Fruit fly (Drosophila melanogaster) Kc167 (cell line): ENCODE data around the gene Met75Cb.

ENCODE experiments used
- Myc ChIP-seq: fragments of >200 bp; optimal IDR thresholded peaks from 2 replicates; lab custom pipeline; 2017; ENCODE audit warnings: missing external identifiers
- h ChIP-seq: fragments of >200 bp; optimal IDR thresholded peaks from 3 replicates; lab custom pipeline; 2018; ENCODE audit warnings: missing external identifiers
- insv ChIP-seq: fragments of >200 bp; optimal IDR thresholded peaks from 3 replicates; lab custom pipeline; 2018; ENCODE audit warnings: missing external identifiers

dm6 chr3L:18502425-18502824, 33.0 kb upstream of the Met75Cb start, which contains the start of gene AstC-R2:
- TF ChIP-seq Myc (lab: Kevin White, UChicago) (no peak), insv (no peak), h (lab: Kevin White, UChicago) (no peak)
